Worm (Caenorhabditis elegans) whole organism, young adult: ENCODE measurements around the gene F44E7.9.

Experiments used
- B0261.1 ChIP-seq: sonication (generic microtip); optimal IDR thresholded peaks from 2 replicates; lab custom pipeline; 2016; ENCODE audit warnings: mild to moderate bottlenecking, missing genetic modification characterization, moderate library complexity, missing compliant biosample characterization
- C06A6.2 ChIP-seq: fragments of 200-800 bp; sonication (Bioruptor generic); conservative IDR thresholded peaks from 2 replicates; pipeline ENCODE4 v1.3.6; 2022; ENCODE audit warnings: missing genetic modification characterization, missing compliant biosample characterization
- D2030.7 ChIP-seq: fragments of 200-800 bp; sonication (Bioruptor generic); IDR thresholded peaks from 2 replicates; pipeline ENCODE4 v1.3.6; 2022; ENCODE audit warnings: missing genetic modification reagents, missing genetic modification characterization, missing compliant biosample characterization
- F23B12.7 ChIP-seq: sonication (generic microtip); optimal IDR thresholded peaks from 2 replicates; lab custom pipeline; 2017; ENCODE audit warnings: missing genetic modification characterization, mild to moderate bottlenecking, missing compliant biosample characterization, antibody characterized with exemption, moderate library complexity; ENCODE audit not compliant: insufficient read depth
- F49E8.2 ChIP-seq: sonication (generic microtip); optimal IDR thresholded peaks from 3 replicates; lab custom pipeline; 2017; ENCODE audit warnings: missing genetic modification characterization, mild to moderate bottlenecking, missing compliant biosample characterization, antibody characterized with exemption, moderate library complexity; ENCODE audit not compliant: insufficient read depth
- F55B11.4 ChIP-seq: sonication (generic microtip); optimal IDR thresholded peaks from 2 replicates; lab custom pipeline; 2016; ENCODE audit warnings: missing compliant biosample characterization, missing genetic modification characterization, borderline replicate concordance; ENCODE audit not compliant: insufficient read depth
- Y56A3A.18 ChIP-seq: fragments of 200-800 bp; sonication (Bioruptor generic); IDR thresholded peaks from 2 replicates; pipeline ENCODE4 v1.3.6; 2022; ENCODE audit warnings: missing genetic modification reagents, missing genetic modification characterization, missing compliant biosample characterization
- ZK185.1 ChIP-seq: sonication (generic microtip); optimal IDR thresholded peaks from 2 replicates; lab custom pipeline; 2016; ENCODE audit warnings: mild to moderate bottlenecking, missing genetic modification characterization, missing compliant biosample characterization; ENCODE audit not compliant: poor library complexity, severe bottlenecking
- ama-1 ChIP-seq, 3 experiments: fragments of 150-350 bp in 1 of 3; sonication (generic microtip) in 2 of 3; optimal IDR thresholded peaks; 2 replicates each; lab custom pipeline; 2014 to 2018; ENCODE audit warnings: missing biosample characterization in 2 of 3, missing genetic modification characterization in 2 of 3, missing genetic modification reagents in 2 of 3
- atf-7 ChIP-seq: sonication (generic microtip); optimal IDR thresholded peaks from 2 replicates; lab custom pipeline; 2017; ENCODE audit warnings: mild to moderate bottlenecking, missing genetic modification characterization, missing compliant biosample characterization
- attf-6 ChIP-seq: fragments of 200-800 bp; sonication (Bioruptor generic); IDR thresholded peaks from 2 replicates; pipeline ENCODE4 v1.3.6; 2022; ENCODE audit warnings: missing genetic modification reagents, missing genetic modification characterization, missing compliant biosample characterization
- ccch-3 ChIP-seq: fragments of 200-800 bp; sonication (Bioruptor generic); optimal IDR thresholded peaks from 2 replicates; lab custom pipeline; 2018; ENCODE audit warnings: mild to moderate bottlenecking, missing genetic modification characterization, missing compliant biosample characterization
- ceh-27 ChIP-seq: fragments of 200-800 bp; sonication (Bioruptor generic); optimal IDR thresholded peaks from 2 replicates; lab custom pipeline; 2018; ENCODE audit warnings: mild to moderate bottlenecking, missing genetic modification characterization, moderate library complexity, missing compliant biosample characterization
- ceh-58 ChIP-seq: fragments of 200-800 bp; sonication (Bioruptor generic); IDR thresholded peaks from 2 replicates; pipeline ENCODE4 v1.3.6; 2022; ENCODE audit warnings: missing genetic modification characterization, missing compliant biosample characterization
- die-1 ChIP-seq: sonication (generic microtip); optimal IDR thresholded peaks from 2 replicates; lab custom pipeline; 2016; ENCODE audit warnings: missing genotype, mild to moderate bottlenecking, missing genetic modification characterization, missing compliant biosample characterization
- dpff-1 ChIP-seq: sonication (generic microtip); optimal IDR thresholded peaks from 2 replicates; lab custom pipeline; 2017; ENCODE audit warnings: mild to moderate bottlenecking, missing genetic modification characterization, missing compliant biosample characterization
- egrh-3 ChIP-seq: fragments of 200-800 bp; sonication (Bioruptor generic); IDR thresholded peaks from 2 replicates; pipeline ENCODE4 v1.3.6; 2022; ENCODE audit warnings: missing genetic modification reagents, missing genetic modification characterization, missing compliant biosample characterization
- ets-4 ChIP-seq: fragments of 200-800 bp; sonication (Bioruptor generic); optimal IDR thresholded peaks from 2 replicates; lab custom pipeline; 2018; ENCODE audit warnings: mild to moderate bottlenecking, missing genetic modification characterization, missing compliant biosample characterization
- him-1 ChIP-seq: sonication (generic microtip); optimal IDR thresholded peaks from 2 replicates; lab custom pipeline; 2016; ENCODE audit warnings: missing genotype, missing genetic modification reagents, missing genetic modification characterization, missing compliant biosample characterization
- hmg-1.2 ChIP-seq: fragments of 200-800 bp; sonication (Bioruptor generic); IDR thresholded peaks from 2 replicates; pipeline ENCODE4 v1.3.6; 2022; ENCODE audit warnings: missing genetic modification reagents, missing genetic modification characterization, missing compliant biosample characterization
- hrde-1 ChIP-seq: sonication (generic microtip); optimal IDR thresholded peaks from 2 replicates; lab custom pipeline; 2016; ENCODE audit warnings: missing genetic modification characterization, mild to moderate bottlenecking, missing compliant biosample characterization, moderate library complexity, missing genotype, missing genetic modification reagents, borderline replicate concordance
- lin-35 ChIP-seq, 3 experiments: fragments of 150-350 bp in 2 of 3; sonication (generic microtip) in 1 of 3; optimal IDR thresholded peaks; 2 replicates each; lab custom pipeline; 2014 to 2018; ENCODE audit warnings: missing biosample characterization in 3 of 3, missing genetic modification characterization in 3 of 3, missing genetic modification reagents in 3 of 3
- lin-40 ChIP-seq: sonication (generic microtip); optimal IDR thresholded peaks from 2 replicates; lab custom pipeline; 2016; ENCODE audit warnings: missing genetic modification characterization, mild to moderate bottlenecking, missing compliant biosample characterization, missing genotype, missing genetic modification reagents
- nhr-179 ChIP-seq: sonication (generic microtip); optimal IDR thresholded peaks from 2 replicates; lab custom pipeline; 2016; ENCODE audit warnings: mild to moderate bottlenecking, missing genetic modification characterization, missing compliant biosample characterization
- nhr-80 ChIP-seq: sonication (generic microtip); optimal IDR thresholded peaks from 2 replicates; lab custom pipeline; 2016; ENCODE audit warnings: missing genetic modification characterization, missing compliant biosample characterization
- pbrm-1 ChIP-seq: fragments of 200-800 bp; sonication (Bioruptor generic); IDR thresholded peaks from 2 replicates; pipeline ENCODE4 v1.3.6; 2022; ENCODE audit warnings: missing genetic modification reagents, missing genetic modification characterization, missing compliant biosample characterization
- rec-8 ChIP-seq, 2 experiments: sonication (generic microtip); optimal IDR thresholded peaks; 2 replicates each; lab custom pipeline; 2016; ENCODE audit warnings: mild to moderate bottlenecking in 2 of 2, missing genetic modification characterization in 2 of 2, missing genetic modification reagents in 2 of 2, missing genotype in 2 of 2, missing biosample characterization in 1 of 2, missing compliant biosample characterization in 1 of 2, moderate library complexity in 1 of 2
- rpc-1 ChIP-seq, 2 experiments: fragments of 150-350 bp in 1 of 2; sonication (generic microtip) in 1 of 2; optimal IDR thresholded peaks; 2 replicates each; lab custom pipeline; 2014 to 2018; ENCODE audit warnings: missing biosample characterization in 1 of 2, missing genetic modification characterization in 1 of 2, missing genetic modification reagents in 1 of 2, missing genotype in 1 of 2
- sdz-38 ChIP-seq: sonication (generic microtip); optimal IDR thresholded peaks from 2 replicates; lab custom pipeline; 2016; ENCODE audit warnings: missing genotype, missing genetic modification characterization, missing compliant biosample characterization
- snpc-4 ChIP-seq, 5 experiments: fragments of 150-350 bp in 1 of 5; sonication (generic microtip) in 4 of 5; optimal IDR thresholded peaks; 2 replicates each; lab custom pipeline; 2014 to 2018; ENCODE audit warnings: missing genetic modification characterization in 5 of 5, missing biosample characterization in 3 of 5, antibody characterized with exemption in 2 of 5, mild to moderate bottlenecking in 2 of 5, missing compliant biosample characterization in 2 of 5, missing genotype in 2 of 5, moderate library complexity in 2 of 5, missing genetic modification reagents in 1 of 5
- somi-1 ChIP-seq: fragments of 200-800 bp; sonication (Bioruptor generic); optimal IDR thresholded peaks from 2 replicates; lab custom pipeline; 2018; ENCODE audit warnings: mild to moderate bottlenecking, missing genetic modification characterization, missing compliant biosample characterization
- zfh-2 ChIP-seq: fragments of 200-800 bp; sonication (Bioruptor generic); conservative IDR thresholded peaks from 2 replicates; pipeline ENCODE4 v1.3.6; 2022; ENCODE audit warnings: missing genetic modification reagents, missing genetic modification characterization, missing compliant biosample characterization
- ztf-26 ChIP-seq: sonication (generic microtip); optimal IDR thresholded peaks from 2 replicates; lab custom pipeline; 2017; ENCODE audit warnings: missing genetic modification characterization, missing compliant biosample characterization

F44E7.9 gene

ce11 chrV:5755203-5755693 is 35.8 kb upstream of the F44E7.9 start, which contains the start of gene K09H11.11:
K09H11.11 (minus strand) TSS chrV:5755253.
- peak; percentile 92 for TF ChIP-seq egrh-3 (GFP tag; lab: Robert Waterston, UW)

DNA sequence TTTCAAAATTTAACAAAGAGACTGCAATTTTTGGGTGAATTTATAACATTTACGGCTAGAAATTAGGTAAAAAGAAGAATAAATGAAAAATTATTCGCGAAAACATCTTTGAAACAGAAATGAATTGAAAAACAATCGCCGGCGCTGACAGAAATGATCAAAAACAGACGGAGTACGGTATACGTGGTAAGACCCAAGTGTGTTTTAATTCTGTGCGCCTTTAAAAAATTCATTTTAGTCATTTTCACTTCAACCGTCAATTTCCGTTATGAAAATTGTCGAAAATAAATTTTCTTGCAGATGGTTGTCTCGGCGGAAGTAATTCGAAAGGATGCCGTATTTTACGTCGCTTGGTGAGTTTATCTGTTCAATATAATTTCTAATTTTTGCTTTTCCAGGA is 34.8 kb upstream of the F44E7.9 start, which contains the start of gene C53A3.3:
C53A3.3 (plus strand) TSS at position 301 of the 400 bp plus-strand sequence.
- TF ChIP-seq rec-8 (tag; optimal IDR thresholded peaks at IDR 0.05; lab: Kevin White, UChicago), result no peak
- TF ChIP-seq pbrm-1, result no peak
- TF ChIP-seq attf-6 (GFP tag; lab: Robert Waterston, UW), result no peak
- no peak for TF ChIP-seq F23B12.7
- no peak for TF ChIP-seq die-1 (tag; lab: Kevin White, UChicago)
- no peak for TF ChIP-seq hrde-1
- TF ChIP-seq sdz-38 (tag; lab: Kevin White, UChicago), result no peak
- TF ChIP-seq him-1 (tag; lab: Kevin White, UChicago), result no peak
- TF ChIP-seq ztf-26, result no peak
- TF ChIP-seq snpc-4 (GFP tag; optimal IDR thresholded peaks at IDR 0.05; lab: Kevin White, UChicago), result no peak
- no peak for TF ChIP-seq snpc-4 (tag; optimal IDR thresholded peaks at IDR 0.05; lab: Kevin White, UChicago)
- TF ChIP-seq D2030.7 (GFP tag; lab: Robert Waterston, UW), result no peak
- no peak for TF ChIP-seq ccch-3 (GFP tag; lab: Kevin White, UChicago)
- TF ChIP-seq nhr-179, result no peak
- TF ChIP-seq rpc-1 (optimal IDR thresholded peaks at IDR 0.05; lab: Kevin White, UChicago), result no peak
- TF ChIP-seq rpc-1 (tag; optimal IDR thresholded peaks at IDR 0.05; lab: Kevin White, UChicago), result no peak
- no peak for TF ChIP-seq dpff-1 (tag; lab: Kevin White, UChicago)
- TF ChIP-seq ama-1 (optimal IDR thresholded peaks at IDR 0.05; lab: Kevin White, UChicago), result no peak
- TF ChIP-seq ama-1 (GFP tag; optimal IDR thresholded peaks at IDR 0.05; lab: Kevin White, UChicago), result no peak
- TF ChIP-seq F49E8.2 (tag; lab: Kevin White, UChicago), result no peak
- TF ChIP-seq B0261.1 (tag; lab: Kevin White, UChicago), result no peak

DNA sequence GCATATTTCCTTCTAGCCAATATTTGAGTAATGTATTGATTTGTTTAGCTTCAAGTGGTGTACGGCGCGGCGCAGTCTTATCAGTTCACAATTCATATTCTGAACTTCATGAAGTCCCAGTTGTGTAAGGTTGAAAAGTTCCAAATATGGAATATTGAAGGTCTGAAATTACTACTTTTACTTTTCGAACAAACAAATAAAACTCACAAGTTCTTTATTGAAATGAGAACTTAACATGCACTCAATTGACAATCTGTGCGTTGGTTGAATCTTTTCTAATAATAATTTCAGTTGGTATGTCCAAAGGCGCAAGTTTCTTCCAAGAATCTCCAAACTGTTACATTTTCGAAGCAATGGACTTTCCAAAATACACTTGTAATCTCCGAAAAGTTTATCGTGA is 32.2 kb upstream of the F44E7.9 start, which contains the start of gene C53A3.4:
C53A3.4 (minus strand) TSS at position 101 of the 400 bp plus-strand sequence.
- TF ChIP-seq ztf-26, result no peak

ce11 chrV:5760132-5760531 is 30.9 kb upstream of the F44E7.9 start, which contains the start of gene C53A3.1:
C53A3.1 (minus strand) TSS chrV:5760232.
- TF ChIP-seq zfh-2 (no peak), ceh-58 (no peak)

DNA sequence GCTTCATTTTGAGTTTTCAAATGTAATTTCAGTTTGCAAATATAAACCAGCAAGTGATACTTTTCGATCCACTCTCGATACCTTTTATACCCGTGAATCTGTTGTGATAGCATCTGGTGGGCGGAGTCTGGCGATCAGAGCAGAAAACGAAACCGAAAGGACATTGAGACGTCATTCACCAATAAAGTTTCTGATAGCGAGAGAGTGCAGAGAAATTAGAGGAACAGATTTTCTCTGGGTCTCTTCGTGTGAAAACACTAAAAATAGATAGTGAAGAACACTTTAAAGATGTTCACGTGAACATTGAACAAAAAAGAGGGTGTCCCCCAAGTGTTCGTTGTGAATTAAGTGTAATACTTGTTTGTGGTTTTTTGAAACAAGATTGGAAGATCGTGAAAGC is 27.2 kb upstream of the F44E7.9 start, which contains the start of gene pgph-3:
pgph-3 (minus strand) TSS at position 60 of the 400 bp plus-strand sequence.
- peak; percentile 57 for TF ChIP-seq ztf-26
- TF ChIP-seq Y56A3A.18, result 0 out of 2 replicates have a peak, but pooled peaks have one; percentile 39
- peak; percentile 68; the same call in 1 of the 2 replicates for TF ChIP-seq hmg-1.2 (GFP tag; lab: Robert Waterston, UW)
- peak; percentile 8 for TF ChIP-seq ZK185.1 (tag; lab: Kevin White, UChicago)
- TF ChIP-seq ama-1 (optimal IDR thresholded peaks at IDR 0.05; lab: Kevin White, UChicago), result no peak
- no peak for TF ChIP-seq ama-1 (GFP tag; optimal IDR thresholded peaks at IDR 0.05; lab: Kevin White, UChicago)
- no peak for TF ChIP-seq F55B11.4 (tag; lab: Kevin White, UChicago)
- TF ChIP-seq lin-35 (GFP tag; optimal IDR thresholded peaks at IDR 0.05; lab: Kevin White, UChicago), result peak in 1 of 3 experiments; percentile 13
- TF ChIP-seq F23B12.7, result no peak
- TF ChIP-seq lin-40 (tag; lab: Kevin White, UChicago), result peak; percentile 81
- peak; percentile 37; the same call in 1 of the 2 replicates for TF ChIP-seq C06A6.2 (GFP tag; lab: Robert Waterston, UW)
- TF ChIP-seq somi-1 (GFP tag; lab: Kevin White, UChicago), result peak; percentile 40
- peak; percentile 55 for TF ChIP-seq atf-7 (tag; lab: Kevin White, UChicago)
- TF ChIP-seq ceh-27, result peak; percentile 38
- TF ChIP-seq nhr-80, result peak; percentile 78
- peak; percentile 28 for TF ChIP-seq ets-4 (GFP tag; lab: Kevin White, UChicago)
- TF ChIP-seq, all 124 proteins: peak for 12
